Worm (Caenorhabditis elegans): ENCODE results near the gene C54C6.11.
A peak's percentile ranks its signal among the peaks of the same experiment; 100 is the strongest.

The C54C6.11 gene

ce11 chrIII:3549750-3550149, 1.6 kb downstream of the C54C6.11 start, which contains the start of gene C54C6.5:
C54C6.5 (minus strand) TSS chrIII:3549850.
- TF ChIP-seq tbx-11 (GFP tag; IDR thresholded peaks at IDR 0.05) (no peak), F13C5.2 (tag; optimal IDR thresholded peaks at IDR 0.05) (no peak), tbx-37 (GFP tag; conservative IDR thresholded peaks at IDR 0.05) (no peak), ceh-36 (tag; optimal IDR thresholded peaks at IDR 0.05) (no peak), pes-1 (GFP tag; IDR thresholded peaks at IDR 0.05) (no peak), ets-7 (tag; optimal IDR thresholded peaks at IDR 0.05) (no peak), B0310.2 (tag; optimal IDR thresholded peaks at IDR 0.05) (no peak), scrt-1 (GFP tag; IDR thresholded peaks at IDR 0.05) (no peak), flt-1 (GFP tag; IDR thresholded peaks at IDR 0.05) (no peak), aly-1 (tag; optimal IDR thresholded peaks at IDR 0.05) (no peak), tra-4 (tag; optimal IDR thresholded peaks at IDR 0.05) (no peak), hmg-4 (GFP tag; optimal IDR thresholded peaks at IDR 0.05) (no peak), hmbx-1 (tag; optimal IDR thresholded peaks at IDR 0.05) (no peak), sea-1 (GFP tag; conservative IDR thresholded peaks at IDR 0.05) (no peak), hnd-1 (tag; optimal IDR thresholded peaks at IDR 0.05) (no peak), ceh-13 (GFP tag; optimal IDR thresholded peaks at IDR 0.05) (no peak), ama-1 (optimal IDR thresholded peaks at IDR 0.05) (no peak)

DNA sequence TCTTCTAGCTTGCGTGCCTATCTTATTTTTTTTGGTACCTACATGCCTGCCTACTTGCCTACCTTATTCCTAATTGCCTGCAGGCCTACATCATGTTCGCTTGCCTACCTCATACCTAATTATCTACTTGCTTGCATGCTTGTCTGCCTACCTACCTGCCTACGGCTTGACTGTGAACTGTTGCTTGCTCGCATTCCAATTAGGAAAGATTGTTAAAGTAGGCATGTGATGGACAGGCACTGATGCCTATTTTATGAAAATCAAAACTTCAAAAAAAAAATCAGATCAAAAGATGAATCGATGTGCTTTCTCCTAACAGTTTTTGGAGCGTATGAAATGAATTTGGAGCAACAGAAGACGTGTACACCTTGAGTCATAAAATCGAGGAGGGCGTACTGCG, 2.2 kb downstream of the C54C6.11 start:
- no peak for TF ChIP-seq ceh-13 (GFP tag; optimal IDR thresholded peaks at IDR 0.05)
- no peak for TF ChIP-seq pes-1 (GFP tag; IDR thresholded peaks at IDR 0.05)
- TF ChIP-seq B0310.2 (tag; optimal IDR thresholded peaks at IDR 0.05): no peak
- no peak for TF ChIP-seq ama-1 (optimal IDR thresholded peaks at IDR 0.05)
- no peak for TF ChIP-seq ets-7 (tag; optimal IDR thresholded peaks at IDR 0.05)
- TF ChIP-seq tbx-11 (GFP tag; IDR thresholded peaks at IDR 0.05): no peak
- no peak for TF ChIP-seq ceh-36 (tag; optimal IDR thresholded peaks at IDR 0.05)
- no peak for TF ChIP-seq F13C5.2 (tag; optimal IDR thresholded peaks at IDR 0.05)
- no peak for TF ChIP-seq scrt-1 (GFP tag; IDR thresholded peaks at IDR 0.05)
- TF ChIP-seq aly-1 (tag; optimal IDR thresholded peaks at IDR 0.05): no peak
- no peak for TF ChIP-seq tra-4 (tag; optimal IDR thresholded peaks at IDR 0.05)
- TF ChIP-seq hmbx-1 (tag; optimal IDR thresholded peaks at IDR 0.05): no peak
- TF ChIP-seq hmg-4 (GFP tag; optimal IDR thresholded peaks at IDR 0.05): no peak
- TF ChIP-seq tbx-37 (GFP tag; conservative IDR thresholded peaks at IDR 0.05): no peak
- no peak for TF ChIP-seq sea-1 (GFP tag; conservative IDR thresholded peaks at IDR 0.05)
- TF ChIP-seq hnd-1 (tag; optimal IDR thresholded peaks at IDR 0.05): no peak
- no peak for TF ChIP-seq flt-1 (GFP tag; IDR thresholded peaks at IDR 0.05)

DNA sequence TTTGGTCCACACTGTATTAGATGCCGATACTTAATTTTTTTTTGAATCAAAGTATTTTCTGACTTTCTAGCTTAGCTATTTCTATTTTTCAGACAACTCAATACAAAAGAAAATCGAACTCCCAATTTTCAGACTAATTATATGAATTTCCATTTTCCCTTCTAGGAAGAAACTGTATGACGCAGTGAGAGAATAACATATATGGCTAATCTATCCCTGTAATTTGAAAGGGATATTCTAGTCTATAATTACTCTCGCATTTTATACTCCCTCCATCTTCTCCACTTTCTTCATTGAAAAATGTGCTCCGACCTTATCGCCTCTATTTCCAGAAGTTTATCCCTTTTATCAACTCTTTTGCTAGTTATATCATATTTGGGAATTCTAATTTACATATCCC, 5.2 kb downstream of the C54C6.11 start, which contains the start of gene C54C6.4:
C54C6.4 (plus strand) TSS at position 301 of the 400 bp plus-strand sequence.
- TF ChIP-seq hmg-4 (GFP tag; optimal IDR thresholded peaks at IDR 0.05) (no peak), ama-1 (optimal IDR thresholded peaks at IDR 0.05) (no peak), tbx-37 (GFP tag; conservative IDR thresholded peaks at IDR 0.05) (no peak), B0310.2 (tag; optimal IDR thresholded peaks at IDR 0.05) (no peak), F13C5.2 (tag; optimal IDR thresholded peaks at IDR 0.05) (no peak), hmbx-1 (tag; optimal IDR thresholded peaks at IDR 0.05) (no peak)

DNA sequence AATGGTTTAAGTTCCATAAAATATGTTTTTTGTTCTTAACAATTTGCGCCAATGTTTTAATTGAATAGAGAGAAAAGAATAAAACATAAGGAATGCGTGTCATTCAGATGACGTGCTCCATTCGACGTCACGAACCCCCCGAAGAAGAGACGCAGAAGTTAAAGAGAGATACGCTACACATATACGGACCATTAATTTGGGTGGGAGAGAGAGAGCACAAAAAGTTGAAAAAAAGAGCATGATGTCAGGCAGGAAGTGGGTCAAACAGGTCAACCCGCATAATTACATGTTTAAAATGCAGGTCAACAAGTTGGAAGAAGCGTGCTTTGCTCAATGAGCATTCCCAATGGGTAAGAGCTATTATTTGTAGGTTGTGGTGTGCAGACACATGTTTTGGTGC, 12.1 kb downstream of the C54C6.11 start:
- TF ChIP-seq ama-1 (optimal IDR thresholded peaks at IDR 0.05) (no peak), ceh-36 (tag; optimal IDR thresholded peaks at IDR 0.05) (no peak), tbx-11 (GFP tag; IDR thresholded peaks at IDR 0.05) (no peak), aly-1 (tag; optimal IDR thresholded peaks at IDR 0.05) (no peak)

DNA sequence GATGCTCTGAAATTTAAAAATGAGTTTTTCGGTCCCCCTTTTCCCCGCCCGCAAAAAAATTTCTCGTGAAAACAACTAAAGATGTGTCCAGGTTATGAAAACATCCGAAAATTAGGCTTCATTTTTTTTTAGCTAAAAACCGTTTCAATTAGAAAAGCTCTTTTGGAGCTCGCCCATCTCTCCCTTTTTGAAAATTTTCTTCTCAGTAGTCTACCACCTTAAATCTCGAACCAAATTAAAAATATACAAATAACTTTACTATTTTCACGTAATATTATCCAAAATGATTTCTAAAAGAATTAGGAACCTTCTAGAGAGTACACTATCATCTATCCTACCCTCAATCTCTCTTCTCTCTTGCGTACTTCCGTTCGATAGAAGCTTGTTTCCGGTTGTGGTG, 14.2 kb downstream of the C54C6.11 start:
- TF ChIP-seq ama-1 (optimal IDR thresholded peaks at IDR 0.05): no peak
- no peak for TF ChIP-seq tbx-11 (GFP tag; IDR thresholded peaks at IDR 0.05)
- TF ChIP-seq tra-4 (tag; optimal IDR thresholded peaks at IDR 0.05): no peak
- TF ChIP-seq tbx-37 (GFP tag; conservative IDR thresholded peaks at IDR 0.05): no peak
- no peak for TF ChIP-seq F13C5.2 (tag; optimal IDR thresholded peaks at IDR 0.05)
- TF ChIP-seq B0310.2 (tag; optimal IDR thresholded peaks at IDR 0.05): no peak
- TF ChIP-seq hmg-4 (GFP tag; optimal IDR thresholded peaks at IDR 0.05): no peak
- no peak for TF ChIP-seq scrt-1 (GFP tag; IDR thresholded peaks at IDR 0.05)
- TF ChIP-seq hnd-1 (tag; optimal IDR thresholded peaks at IDR 0.05): no peak

- TF ChIP-seq flt-1 (GFP tag; IDR thresholded peaks at IDR 0.05) (no peak), tbx-11 (GFP tag; IDR thresholded peaks at IDR 0.05) (no peak), hmbx-1 (tag; optimal IDR thresholded peaks at IDR 0.05) (no peak), ceh-36 (tag; optimal IDR thresholded peaks at IDR 0.05) (no peak), sea-1 (GFP tag; conservative IDR thresholded peaks at IDR 0.05) (no peak), tbx-37 (GFP tag; conservative IDR thresholded peaks at IDR 0.05) (no peak), B0310.2 (tag; optimal IDR thresholded peaks at IDR 0.05) (no peak), ets-7 (tag; optimal IDR thresholded peaks at IDR 0.05) (no peak), F13C5.2 (tag; optimal IDR thresholded peaks at IDR 0.05) (no peak), scrt-1 (GFP tag; IDR thresholded peaks at IDR 0.05) (no peak), ama-1 (optimal IDR thresholded peaks at IDR 0.05) (no peak), hnd-1 (tag; optimal IDR thresholded peaks at IDR 0.05) (no peak), tra-4 (tag; optimal IDR thresholded peaks at IDR 0.05) (no peak), pes-1 (GFP tag; IDR thresholded peaks at IDR 0.05) (no peak), aly-1 (tag; optimal IDR thresholded peaks at IDR 0.05) (no peak), ceh-13 (GFP tag; optimal IDR thresholded peaks at IDR 0.05) (no peak), hmg-4 (GFP tag; optimal IDR thresholded peaks at IDR 0.05) (no peak)
Observed at ce11 chrIII:3564762-3565359, 16.7 kb downstream of the C54C6.11 start.

- TF ChIP-seq hmg-4 (GFP tag; optimal IDR thresholded peaks at IDR 0.05) (peak; percentile 8), sea-1 (GFP tag; conservative IDR thresholded peaks at IDR 0.05) (no peak), hnd-1 (tag; optimal IDR thresholded peaks at IDR 0.05) (no peak), tbx-11 (GFP tag; IDR thresholded peaks at IDR 0.05) (no peak), F13C5.2 (tag; optimal IDR thresholded peaks at IDR 0.05) (no peak)
Observed at ce11 chrIII:3566785-3567184, 18.7 kb downstream of the C54C6.11 start.

DNA sequence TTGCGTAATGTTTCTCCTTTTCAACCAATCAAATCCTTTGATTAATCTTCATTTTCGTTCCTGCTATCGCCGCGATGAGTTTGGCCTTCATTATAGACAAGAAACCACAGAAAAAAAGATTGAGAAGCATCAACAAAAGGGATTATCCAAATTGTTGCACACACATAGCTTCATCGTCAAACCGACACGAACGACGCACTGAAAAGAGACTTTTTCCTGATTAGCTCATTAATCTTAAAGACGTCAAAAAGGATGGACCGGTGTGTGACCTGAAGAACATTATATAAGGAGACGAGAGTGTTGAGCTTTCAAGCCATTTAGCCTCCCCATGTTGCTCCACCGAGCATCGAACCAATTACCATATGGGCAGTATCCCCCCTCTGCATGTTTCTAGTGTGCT, 21.6 kb downstream of the C54C6.11 start:
- TF ChIP-seq sea-1 (GFP tag; conservative IDR thresholded peaks at IDR 0.05) (no peak), B0310.2 (tag; optimal IDR thresholded peaks at IDR 0.05) (no peak), F13C5.2 (tag; optimal IDR thresholded peaks at IDR 0.05) (no peak), ets-7 (tag; optimal IDR thresholded peaks at IDR 0.05) (no peak), flt-1 (GFP tag; IDR thresholded peaks at IDR 0.05) (no peak), hnd-1 (tag; optimal IDR thresholded peaks at IDR 0.05) (no peak), hmbx-1 (tag; optimal IDR thresholded peaks at IDR 0.05) (no peak)

All from whole organism, early embryonic.